Worm (Caenorhabditis elegans): Measurements from ENCODE around the gene F21C10.4.

Gene F21C10.4

DNA sequence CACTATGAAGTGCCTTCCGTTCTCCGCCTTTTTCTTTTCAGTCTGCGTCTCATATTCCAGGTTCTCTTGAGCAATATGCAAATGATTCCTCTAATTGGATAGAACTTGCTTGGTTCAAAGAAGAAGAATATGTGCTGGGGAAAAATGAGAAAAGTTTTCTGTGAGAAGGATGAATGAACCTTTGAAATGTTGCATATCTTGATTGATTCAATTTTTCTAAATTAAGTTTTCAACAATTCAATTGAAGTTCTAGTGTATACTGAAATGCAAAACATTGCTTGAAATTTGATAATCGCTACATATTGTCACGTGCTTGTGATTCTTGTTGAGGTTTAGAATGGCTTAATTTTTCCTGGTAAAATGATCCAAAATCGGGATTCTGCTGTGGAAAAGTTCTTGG, 31.2 kb downstream of the F21C10.4 start:
- TF ChIP-seq tbx-2 (tag; optimal IDR thresholded peaks at IDR 0.05) = no peak
- TF ChIP-seq fkh-10 (GFP tag; optimal IDR thresholded peaks at IDR 0.05) = peak; percentile 96
- TF ChIP-seq nhr-76 (tag; optimal IDR thresholded peaks at IDR 0.05) = no peak
- TF ChIP-seq nhr-67 (tag; optimal IDR thresholded peaks at IDR 0.05) = no peak
- no peak for TF ChIP-seq ceh-16 (tag; optimal IDR thresholded peaks at IDR 0.05)

DNA sequence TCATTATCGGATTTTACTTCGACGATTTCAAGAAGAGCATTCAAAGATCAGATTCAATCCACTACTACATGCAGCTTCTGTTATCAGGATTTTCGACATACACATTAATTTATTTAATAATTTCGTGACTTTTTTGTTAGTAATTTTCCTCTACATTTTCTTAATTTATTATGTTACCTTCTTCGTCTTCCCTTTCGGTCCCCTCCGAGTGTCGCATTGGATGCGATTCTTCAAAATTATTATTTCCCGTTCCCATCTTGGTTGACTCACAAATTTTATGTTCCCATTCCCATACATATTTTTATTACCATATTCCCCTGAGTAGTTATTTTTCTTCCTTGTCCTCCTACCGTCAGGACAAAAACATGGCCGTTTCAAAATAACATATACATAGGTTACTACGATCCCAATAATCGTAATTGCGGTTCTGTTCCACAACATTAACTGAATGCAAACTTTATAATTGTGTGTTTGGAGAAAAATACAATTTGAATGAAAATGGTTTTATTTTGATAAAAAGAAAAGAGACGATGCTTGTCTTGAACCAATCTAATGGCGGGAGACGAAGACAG, 32.8 kb downstream of the F21C10.4 start:
- TF ChIP-seq ama-1 (optimal IDR thresholded peaks at IDR 0.05) = peak; percentile 68
- TF ChIP-seq nhr-25 (tag; optimal IDR thresholded peaks at IDR 0.05) = peak; percentile 88
- peak; percentile 34 for TF ChIP-seq nfya-1 (tag; optimal IDR thresholded peaks at IDR 0.05; ENCODE audit: insufficient read depth)

DNA sequence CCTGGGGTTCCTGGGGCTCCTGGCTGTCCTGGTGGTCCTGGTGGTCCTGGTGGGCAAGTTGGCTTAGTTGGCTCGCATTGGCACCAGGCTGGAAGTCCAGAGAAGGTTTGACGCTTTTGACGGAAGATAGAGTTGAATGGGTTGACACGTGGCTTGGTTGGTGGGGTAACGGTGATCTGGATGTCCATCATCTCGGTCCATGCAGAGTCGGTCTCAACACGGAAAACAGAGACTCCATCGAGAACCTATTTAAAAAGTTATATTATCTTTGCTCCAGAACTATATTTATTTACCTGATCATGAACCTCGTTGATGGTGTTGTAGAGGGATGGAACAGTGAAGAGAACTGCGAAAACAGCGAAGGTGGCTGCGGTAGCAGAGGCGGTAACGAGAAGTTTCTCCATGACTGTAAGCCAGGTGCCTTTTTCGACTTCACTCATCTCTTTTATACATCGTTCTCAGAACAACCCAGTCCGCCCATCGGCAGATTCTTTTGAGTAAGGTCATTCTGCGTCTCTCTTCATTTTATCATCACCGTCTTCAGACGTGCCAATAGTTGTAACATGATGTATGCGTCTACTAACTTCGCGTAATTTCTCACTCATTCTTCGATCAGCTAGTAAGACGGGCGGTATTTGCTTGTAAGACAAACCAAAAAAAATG, 33.9 kb downstream of the F21C10.4 start, which contains the start of gene col-144:
TSS of gene col-144 (minus strand) at position 419 of the 663 bp plus-strand sequence.
- TF ChIP-seq nhr-237 (tag; optimal IDR thresholded peaks at IDR 0.05) (no peak), hmg-11 (tag; optimal IDR thresholded peaks at IDR 0.05) (no peak), egl-27 (tag; optimal IDR thresholded peaks at IDR 0.05) (no peak), tbx-2 (tag; optimal IDR thresholded peaks at IDR 0.05) (no peak), nhr-43 (tag; optimal IDR thresholded peaks at IDR 0.05; ENCODE audit: poor library complexity, severe bottlenecking) (peak; percentile 57), ama-1 (optimal IDR thresholded peaks at IDR 0.05) (peak; percentile 73), ceh-9 (tag; optimal IDR thresholded peaks at IDR 0.05) (no peak), mml-1 (tag; optimal IDR thresholded peaks at IDR 0.05) (no peak), nhr-12 (tag; optimal IDR thresholded peaks at IDR 0.05) (no peak), nfya-1 (tag; optimal IDR thresholded peaks at IDR 0.05; ENCODE audit: insufficient read depth) (peak; percentile 17), snpc-4 (tag; optimal IDR thresholded peaks at IDR 0.05) (no peak), lin-39 (tag; optimal IDR thresholded peaks at IDR 0.05) (no peak), nhr-76 (tag; optimal IDR thresholded peaks at IDR 0.05) (no peak), elt-3 (tag; optimal IDR thresholded peaks at IDR 0.05) (peak in 1 of 3 experiments; percentile 12), mdl-1 (tag; optimal IDR thresholded peaks at IDR 0.05) (no peak), pqm-1 (tag; optimal IDR thresholded peaks at IDR 0.05) (no peak), nhr-25 (tag; optimal IDR thresholded peaks at IDR 0.05) (peak; percentile 70)

DNA sequence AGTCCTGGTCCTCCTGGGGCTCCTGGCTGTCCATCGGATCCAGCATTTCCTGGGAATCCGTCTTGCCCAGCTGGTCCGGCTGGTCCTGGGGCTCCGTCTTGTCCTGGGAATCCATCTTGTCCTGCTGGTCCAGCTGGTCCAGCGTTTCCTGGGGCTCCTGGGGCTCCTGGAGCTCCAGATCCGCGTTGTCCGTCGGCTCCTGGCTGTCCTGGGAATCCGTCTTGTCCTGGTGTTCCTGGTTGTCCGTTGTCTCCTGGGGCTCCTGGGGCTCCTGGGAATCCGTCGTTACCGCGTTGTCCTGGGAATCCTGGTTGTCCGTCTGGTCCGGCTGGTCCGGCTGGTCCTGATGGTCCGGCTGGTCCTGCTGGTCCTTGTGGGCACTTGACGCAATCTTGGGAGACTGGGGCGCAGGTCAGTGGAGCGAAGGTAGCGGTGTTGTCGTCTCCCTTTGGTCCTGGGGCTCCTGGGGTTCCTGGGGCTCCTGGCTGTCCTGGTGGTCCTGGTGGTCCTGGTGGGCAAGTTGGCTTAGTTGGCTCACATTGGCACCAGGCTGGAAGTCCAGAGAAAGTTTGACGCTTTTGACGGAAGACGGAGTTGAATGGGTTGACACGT, 35.8 kb downstream of the F21C10.4 start:
- no peak for TF ChIP-seq nhr-43 (tag; optimal IDR thresholded peaks at IDR 0.05; ENCODE audit: poor library complexity, severe bottlenecking)
- no peak for TF ChIP-seq nhr-237 (tag; optimal IDR thresholded peaks at IDR 0.05)
- no peak for TF ChIP-seq hmg-11 (tag; optimal IDR thresholded peaks at IDR 0.05)
- no peak for TF ChIP-seq R02D3.7 (tag; optimal IDR thresholded peaks at IDR 0.05)
- TF ChIP-seq nhr-28 (tag; optimal IDR thresholded peaks at IDR 0.05) = no peak
- TF ChIP-seq unc-62 (GFP tag; optimal IDR thresholded peaks at IDR 0.05) = no peak
- no peak for TF ChIP-seq nhr-11 (tag; optimal IDR thresholded peaks at IDR 0.05)
- TF ChIP-seq ztf-4 (tag; optimal IDR thresholded peaks at IDR 0.05) = no peak
- TF ChIP-seq ZK546.5 (tag; optimal IDR thresholded peaks at IDR 0.05) = no peak
- TF ChIP-seq egl-5 (tag; optimal IDR thresholded peaks at IDR 0.05) = no peak
- no peak for TF ChIP-seq pqm-1 (tag; optimal IDR thresholded peaks at IDR 0.05)
- TF ChIP-seq elt-2 (tag; optimal IDR thresholded peaks at IDR 0.05) = no peak
- no peak for TF ChIP-seq ceh-82 (tag; optimal IDR thresholded peaks at IDR 0.05)
- TF ChIP-seq fkh-10 (GFP tag; optimal IDR thresholded peaks at IDR 0.05) = no peak
- no peak for TF ChIP-seq lsy-12 (tag; optimal IDR thresholded peaks at IDR 0.05)
- TF ChIP-seq aly-2 (tag; optimal IDR thresholded peaks at IDR 0.05) = no peak
- TF ChIP-seq fkh-2 (tag; optimal IDR thresholded peaks at IDR 0.05) = no peak
- no peak for TF ChIP-seq nfya-1 (tag; optimal IDR thresholded peaks at IDR 0.05; ENCODE audit: insufficient read depth)
- no peak for TF ChIP-seq ama-1 (optimal IDR thresholded peaks at IDR 0.05)
- TF ChIP-seq daf-12 (tag; optimal IDR thresholded peaks at IDR 0.05) = no peak
